Worm (Caenorhabditis elegans) whole organism, young adult: ENCODE results near the gene pho-12.

Experiments used
- C06A6.2 ChIP-seq: fragments of 200-800 bp; sonication (Bioruptor generic); conservative IDR thresholded peaks from 2 replicates; pipeline ENCODE4 v1.3.6; 2022; ENCODE audit warnings: missing genetic modification characterization, missing compliant biosample characterization
- F55B11.4 ChIP-seq: sonication (generic microtip); optimal IDR thresholded peaks from 2 replicates; lab custom pipeline; 2016; ENCODE audit warnings: missing compliant biosample characterization, missing genetic modification characterization, borderline replicate concordance; ENCODE audit not compliant: insufficient read depth
- hlh-12 ChIP-seq: sonication (generic microtip); optimal IDR thresholded peaks from 2 replicates; lab custom pipeline; 2016; ENCODE audit warnings: missing genetic modification characterization, missing compliant biosample characterization
- lin-54 ChIP-seq: fragments of 200-800 bp; sonication (Bioruptor generic); optimal IDR thresholded peaks from 2 replicates; lab custom pipeline; 2018; ENCODE audit warnings: mild to moderate bottlenecking, missing genetic modification characterization, missing compliant biosample characterization
- nhr-27 ChIP-seq: fragments of 200-800 bp; sonication (Bioruptor generic); optimal IDR thresholded peaks from 2 replicates; lab custom pipeline; 2018; ENCODE audit warnings: mild to moderate bottlenecking, missing genetic modification characterization, moderate library complexity, missing compliant biosample characterization
- pha-4 ChIP-seq: fragments of 150-350 bp; sonication (generic microtip); optimal IDR thresholded peaks from 2 replicates; lab custom pipeline; 2014; ENCODE audit warnings: missing biosample characterization, missing genetic modification reagents, missing genetic modification characterization

DNA sequence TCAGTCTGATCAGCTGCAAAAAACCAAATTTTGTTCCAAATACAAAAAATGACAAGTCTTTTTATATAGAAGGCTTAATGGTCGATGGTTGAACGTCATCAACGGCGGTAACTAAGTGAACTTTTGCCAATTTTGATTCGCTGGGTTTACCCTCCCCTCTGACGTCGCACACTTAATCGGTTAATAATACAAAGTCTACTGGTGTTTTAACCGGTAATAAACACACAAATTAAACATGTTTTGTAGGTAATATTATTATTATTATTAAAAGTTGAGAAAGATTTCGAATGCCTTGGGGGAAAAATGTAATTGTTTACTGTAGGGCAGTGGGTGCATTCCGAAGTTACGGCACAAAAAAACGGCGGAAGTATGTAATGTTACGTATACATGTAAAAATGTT is at the start of gene pho-12:
- TF ChIP-seq lin-54 (GFP tag; lab: Kevin White, UChicago), result no peak
- no peak for TF ChIP-seq nhr-27
- TF ChIP-seq pha-4 (tag; lab: Kevin White, UChicago), result no peak
- TF ChIP-seq hlh-12, result no peak
- TF ChIP-seq F55B11.4 (tag; lab: Kevin White, UChicago), result no peak
- no peak for TF ChIP-seq C06A6.2 (GFP tag; lab: Robert Waterston, UW)
